Worm (Caenorhabditis elegans) whole organism, young adult: ENCODE data around the gene Y54G2A.13.
"Not testable (repeated sequence)": the region's sequence is repeated elsewhere in the genome, so short reads cannot be mapped to it uniquely, and the experiment has no call there.

Source experiments
- ama-1 ChIP-seq, 3 experiments: fragments of 150-350 bp in 1 of 3; sonication (generic microtip) in 2 of 3; optimal IDR thresholded peaks; 2 replicates each; lab custom pipeline; 2014 to 2018; ENCODE audit warnings: missing biosample characterization in 2 of 3, missing genetic modification characterization in 2 of 3, missing genetic modification reagents in 2 of 3
- dpl-1 ChIP-seq: fragments of 150-350 bp; optimal IDR thresholded peaks from 2 replicates; lab custom pipeline; 2014; ENCODE audit warnings: missing biosample characterization, missing genetic modification reagents, missing genetic modification characterization
- zfh-2 ChIP-seq: fragments of 200-800 bp; sonication (Bioruptor generic); conservative IDR thresholded peaks from 2 replicates; pipeline ENCODE4 v1.3.6; 2022; ENCODE audit warnings: missing genetic modification reagents, missing genetic modification characterization, missing compliant biosample characterization

DNA sequence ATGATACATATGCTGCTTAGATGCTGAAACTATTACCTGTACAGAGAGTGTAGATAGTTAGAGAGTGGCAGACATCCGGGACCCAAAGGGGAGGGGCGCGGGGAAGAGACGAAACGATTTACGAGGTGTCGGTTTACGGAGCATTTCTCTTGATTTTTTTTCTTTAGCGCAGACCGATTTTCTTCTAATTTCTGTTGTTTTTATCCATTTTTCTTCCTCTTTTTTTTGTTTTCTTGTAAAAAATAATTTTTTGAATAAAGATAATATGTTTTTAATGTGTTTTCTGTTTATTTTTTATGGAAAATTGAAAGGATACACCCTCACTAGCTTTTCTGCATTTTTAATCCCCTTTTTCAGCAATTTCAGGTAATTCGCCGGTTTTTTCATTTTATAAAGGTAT lies 41.7 kb downstream of the Y54G2A.13 start, which contains the start of gene Y54G2A.72:
- TF ChIP-seq dpl-1 (GFP tag; lab: Kevin White, UChicago); ama-1 (optimal IDR thresholded peaks at IDR 0.05; lab: Kevin White, UChicago); ama-1 (GFP tag; optimal IDR thresholded peaks at IDR 0.05; lab: Kevin White, UChicago); zfh-2 (GFP tag; lab: Robert Waterston, UW): not testable (repeated sequence)
